Fruit fly (Drosophila melanogaster) whole organism, embryonic: ENCODE data around the gene Rrp45.

ENCODE experiments used
- Adf1 ChIP-seq: fragments of 200-800 bp; sonication (Bioruptor generic); IDR thresholded peaks from 2 replicates; pipeline ENCODE4 v1.3.6; 2022; ENCODE audit warnings: missing biosample characterization, missing genetic modification characterization
- CG10543 ChIP-seq: fragments of 200-800 bp; sonication (Bioruptor generic); optimal IDR thresholded peaks from 3 replicates; lab custom pipeline; 2017; ENCODE audit warnings: missing biosample characterization, mild to moderate bottlenecking, missing genetic modification characterization, moderate library complexity
- CG13894 ChIP-seq: fragments of 200-800 bp; sonication (Bioruptor generic); optimal IDR thresholded peaks from 3 replicates; lab custom pipeline; 2018; ENCODE audit warnings: missing biosample characterization, mild to moderate bottlenecking, missing genetic modification characterization, moderate library complexity
- CG15514 ChIP-seq: fragments of 200-800 bp; sonication (Bioruptor generic); optimal IDR thresholded peaks from 3 replicates; lab custom pipeline; 2017; ENCODE audit warnings: missing biosample characterization, missing genetic modification characterization, mild to moderate bottlenecking, moderate library complexity, missing genetic modification reagents
- CG17829 ChIP-seq: fragments of 200-800 bp; optimal IDR thresholded peaks from 2 replicates; lab custom pipeline; 2019; ENCODE audit warnings: missing biosample characterization, mild to moderate bottlenecking, missing genetic modification characterization, moderate library complexity
- CG1792 ChIP-seq: fragments of 200-800 bp; sonication (Bioruptor generic); optimal IDR thresholded peaks from 2 replicates; lab custom pipeline; 2016; ENCODE audit warnings: missing biosample characterization, missing genetic modification characterization
- CG2129 ChIP-seq: fragments of 200-800 bp; sonication (Bioruptor generic); IDR thresholded peaks from 2 replicates; pipeline ENCODE4 v1.3.6; 2022; ENCODE audit warnings: missing biosample characterization, missing genetic modification characterization; ENCODE audit not compliant: partially characterized antibody
- CG32532 ChIP-seq: fragments of 200-800 bp; sonication (Bioruptor generic); IDR thresholded peaks from 2 replicates; pipeline ENCODE4 v1.3.6; 2022; ENCODE audit warnings: missing biosample characterization, missing genetic modification characterization
- CG33213 ChIP-seq: fragments of 200-800 bp; sonication (Bioruptor generic); optimal IDR thresholded peaks from 3 replicates; lab custom pipeline; 2016; ENCODE audit warnings: missing biosample characterization, missing genetic modification characterization
- CG3847 ChIP-seq: fragments of 200-800 bp; sonication (Bioruptor generic); IDR thresholded peaks from 2 replicates; pipeline ENCODE4 v1.3.6; 2022; ENCODE audit warnings: missing biosample characterization, missing genetic modification characterization
- CG3995 ChIP-seq: fragments of 200-800 bp; sonication (Bioruptor generic); optimal IDR thresholded peaks from 3 replicates; lab custom pipeline; 2016; ENCODE audit warnings: missing biosample characterization, missing genetic modification characterization
- CG43689 ChIP-seq: fragments of 200-800 bp; sonication (Bioruptor generic); IDR thresholded peaks from 2 replicates; pipeline ENCODE4 v1.3.6; 2022; ENCODE audit warnings: missing biosample characterization, missing genetic modification characterization
- CG4424 ChIP-seq: fragments of 200-800 bp; sonication (Bioruptor generic); optimal IDR thresholded peaks from 3 replicates; lab custom pipeline; 2016; ENCODE audit warnings: missing biosample characterization, missing genetic modification characterization
- CG6689 ChIP-seq: fragments of 200-800 bp; sonication (Bioruptor generic); IDR thresholded peaks from 2 replicates; pipeline ENCODE4 v1.3.6; 2022; ENCODE audit warnings: missing biosample characterization, missing genetic modification characterization
- CG9932 ChIP-seq: fragments of 200-800 bp; sonication (Bioruptor generic); IDR thresholded peaks from 2 replicates; pipeline ENCODE4 v1.3.6; 2022; ENCODE audit warnings: missing biosample characterization, missing genetic modification characterization
- CTCF ChIP-seq: fragments of 200-800 bp; sonication (Bioruptor generic); optimal IDR thresholded peaks from 2 replicates; lab custom pipeline; 2017; ENCODE audit warnings: missing biosample characterization, mild to moderate bottlenecking, missing genetic modification characterization, moderate library complexity
- CoRest ChIP-seq: fragments of 200-800 bp; sonication (Bioruptor generic); optimal IDR thresholded peaks from 3 replicates; lab custom pipeline; 2018; ENCODE audit warnings: missing biosample characterization, mild to moderate bottlenecking, missing genetic modification characterization, moderate library complexity
- Deaf1 ChIP-seq: fragments of 200-800 bp; optimal IDR thresholded peaks from 3 replicates; lab custom pipeline; 2019; ENCODE audit warnings: missing biosample characterization, mild to moderate bottlenecking, missing genetic modification characterization, moderate library complexity
- Doc3 ChIP-seq: fragments of 200-800 bp; sonication (Bioruptor generic); IDR thresholded peaks from 3 replicates; pipeline ENCODE4 v1.3.6; 2022; ENCODE audit warnings: missing biosample characterization, missing genetic modification characterization; ENCODE audit not compliant: partially characterized antibody
- Dref ChIP-seq: fragments of 200-800 bp; sonication (Bioruptor generic); IDR thresholded peaks from 2 replicates; pipeline ENCODE4 v1.3.6; 2022; ENCODE audit warnings: missing biosample characterization, missing genetic modification characterization
- Ets65A ChIP-seq: fragments of 200-800 bp; sonication (Bioruptor generic); peaks from one replicate; lab custom pipeline; 2016; ENCODE audit warnings: missing biosample characterization, missing genetic modification characterization
- Lim3 ChIP-seq: fragments of 200-800 bp; sonication (Bioruptor generic); IDR thresholded peaks from 2 replicates; pipeline ENCODE4 v1.3.6; 2022; ENCODE audit warnings: missing biosample characterization, missing genetic modification characterization
- MBD-R2 ChIP-seq: fragments of 200-800 bp; sonication (Bioruptor generic); IDR thresholded peaks from 2 replicates; pipeline ENCODE4 v1.3.6; 2022; ENCODE audit warnings: missing biosample characterization, missing genetic modification characterization
- Med ChIP-seq: fragments of 200-800 bp; sonication (Bioruptor generic); peaks from one replicate; lab custom pipeline; 2016; ENCODE audit warnings: missing biosample characterization, missing genetic modification characterization, mild to moderate bottlenecking, inconsistent platforms, moderate library complexity
- Meics ChIP-seq: fragments of 200-800 bp; sonication (Bioruptor generic); optimal IDR thresholded peaks from 2 replicates; lab custom pipeline; 2017; ENCODE audit warnings: missing biosample characterization, mild to moderate bottlenecking, missing genetic modification characterization
- Nf-YB ChIP-seq: fragments of 200-800 bp; sonication (Bioruptor generic); optimal IDR thresholded peaks from 3 replicates; lab custom pipeline; 2019; ENCODE audit warnings: missing biosample characterization, mild to moderate bottlenecking, missing genetic modification characterization, moderate library complexity
- Opbp ChIP-seq: fragments of 200-800 bp; sonication (Bioruptor generic); IDR thresholded peaks from 3 replicates; pipeline ENCODE4 v1.3.6; 2022; ENCODE audit warnings: missing biosample characterization, missing genetic modification characterization; ENCODE audit not compliant: partially characterized antibody
- Rfx ChIP-seq: fragments of 200-800 bp; sonication (Bioruptor generic); IDR thresholded peaks from 2 replicates; pipeline ENCODE4 v1.3.6; 2022; ENCODE audit warnings: missing biosample characterization, missing genetic modification characterization
- Scr ChIP-seq: fragments of 200-800 bp; sonication (Bioruptor generic); IDR thresholded peaks from 2 replicates; pipeline ENCODE4 v1.3.6; 2022; ENCODE audit warnings: missing biosample characterization, missing genetic modification characterization; ENCODE audit not compliant: partially characterized antibody
- Side ChIP-seq: fragments of 200-800 bp; sonication (Bioruptor generic); optimal IDR thresholded peaks from 2 replicates; lab custom pipeline; 2016; ENCODE audit warnings: missing biosample characterization, missing genetic modification characterization
- Sin3A ChIP-seq: fragments of >200 bp; optimal IDR thresholded peaks from 2 replicates; lab custom pipeline; 2018
- Sox102F ChIP-seq: fragments of 200-800 bp; sonication (Bioruptor generic); optimal IDR thresholded peaks from 2 replicates; lab custom pipeline; 2018; ENCODE audit warnings: missing biosample characterization, mild to moderate bottlenecking, missing genetic modification characterization, moderate library complexity
- Spps ChIP-seq: fragments of 200-800 bp; sonication (Bioruptor generic); optimal IDR thresholded peaks from 2 replicates; lab custom pipeline; 2018; ENCODE audit warnings: missing biosample characterization, mild to moderate bottlenecking, missing genetic modification characterization
- TFAM ChIP-seq: fragments of 200-800 bp; sonication (Bioruptor generic); optimal IDR thresholded peaks from 2 replicates; lab custom pipeline; 2017; ENCODE audit warnings: missing biosample characterization, missing genetic modification characterization, inconsistent platforms
- YL-1 ChIP-seq: fragments of 200-800 bp; sonication (Bioruptor generic); optimal IDR thresholded peaks from 3 replicates; lab custom pipeline; 2017; ENCODE audit warnings: missing biosample characterization, mild to moderate bottlenecking, missing genetic modification characterization
- dan ChIP-seq: fragments of 200-800 bp; sonication (Bioruptor generic); IDR thresholded peaks from 2 replicates; pipeline ENCODE4 v1.3.6; 2022; ENCODE audit warnings: missing biosample characterization, missing genetic modification characterization
- dimm ChIP-seq: fragments of 200-800 bp; sonication (Bioruptor generic); IDR thresholded peaks from 2 replicates; pipeline ENCODE4 v1.3.6; 2022; ENCODE audit warnings: missing biosample characterization, missing genetic modification characterization
- ems ChIP-seq: fragments of 200-800 bp; sonication (Bioruptor generic); optimal IDR thresholded peaks from 3 replicates; lab custom pipeline; 2016; ENCODE audit warnings: missing biosample characterization, missing genetic modification characterization
- gro ChIP-seq: fragments of 200-800 bp; sonication (Bioruptor generic); optimal IDR thresholded peaks from 2 replicates; lab custom pipeline; 2016; ENCODE audit warnings: missing biosample characterization, missing genetic modification characterization
- jigr1 ChIP-seq: fragments of 200-800 bp; sonication (Bioruptor generic); IDR thresholded peaks from 3 replicates; pipeline ENCODE4 v1.3.6; 2022; ENCODE audit warnings: missing biosample characterization, missing genetic modification characterization
- kah ChIP-seq: fragments of 200-800 bp; sonication (Bioruptor generic); optimal IDR thresholded peaks from 2 replicates; lab custom pipeline; 2018; ENCODE audit warnings: missing biosample characterization, mild to moderate bottlenecking, missing genetic modification characterization
- nom ChIP-seq: fragments of 200-800 bp; sonication (Bioruptor generic); optimal IDR thresholded peaks from 2 replicates; lab custom pipeline; 2017; ENCODE audit warnings: missing biosample characterization, missing genetic modification characterization, mild to moderate bottlenecking, moderate library complexity, missing genetic modification reagents
- pan ChIP-seq, 4 experiments: fragments of >200 bp in 3 of 4; fragments of 200-800 bp in 1 of 4; sonication (Bioruptor generic) in 1 of 4; optimal IDR thresholded peaks in 3 of 4; IDR thresholded peaks in 1 of 4; 2 replicates each; pipeline versions ENCODE4 v1.3.6 to Lab custom; 2017 to 2022; ENCODE audit warnings: missing biosample characterization in 2 of 4, missing genetic modification characterization in 2 of 4, mixed read lengths in 1 of 4
- pros ChIP-seq: fragments of 200-800 bp; sonication (Bioruptor generic); optimal IDR thresholded peaks from 3 replicates; lab custom pipeline; 2019; ENCODE audit warnings: missing biosample characterization, mild to moderate bottlenecking, missing genetic modification characterization, moderate library complexity
- ro ChIP-seq: fragments of 200-800 bp; sonication (Bioruptor generic); IDR thresholded peaks from 2 replicates; pipeline ENCODE4 v1.3.6; 2022; ENCODE audit warnings: missing biosample characterization, missing genetic modification characterization
- sim ChIP-seq: fragments of 200-800 bp; sonication (Bioruptor generic); IDR thresholded peaks from 2 replicates; pipeline ENCODE4 v1.3.6; 2022; ENCODE audit warnings: missing biosample characterization, missing genetic modification characterization
- tin ChIP-seq: fragments of 200-800 bp; sonication (Bioruptor generic); optimal IDR thresholded peaks from 3 replicates; lab custom pipeline; 2016; ENCODE audit warnings: missing biosample characterization, missing genetic modification characterization
- tx ChIP-seq: fragments of 200-800 bp; sonication (Bioruptor generic); optimal IDR thresholded peaks from 2 replicates; lab custom pipeline; 2016; ENCODE audit warnings: missing biosample characterization, missing genetic modification characterization
- vvl ChIP-seq: fragments of 200-800 bp; sonication (Bioruptor generic); IDR thresholded peaks from 2 replicates; pipeline ENCODE4 v1.3.6; 2022; ENCODE audit warnings: missing biosample characterization, missing genetic modification characterization
- wdn ChIP-seq: fragments of 200-800 bp; sonication (Bioruptor generic); IDR thresholded peaks from 2 replicates; pipeline ENCODE4 v1.3.6; 2022; ENCODE audit warnings: missing biosample characterization, missing genetic modification characterization
- zfh2 ChIP-seq: fragments of 200-800 bp; sonication (Bioruptor generic); optimal IDR thresholded peaks from 2 replicates; lab custom pipeline; 2016; ENCODE audit warnings: missing biosample characterization, missing genetic modification characterization

Rrp45 gene

dm6 chrX:16786860-16787415, 4.1 kb downstream of the Rrp45 start, which contains the start of the genes CG9609 and Sap30:
CG9609 (minus strand) TSS chrX:16787008.
Sap30 (plus strand) TSS chrX:16787283.
- TF ChIP-seq MBD-R2 (GFP tag; lab: Robert Waterston, UW), result peak; percentile 35; the same call in 1 of the 2 replicates
- peak; percentile 71 for TF ChIP-seq Med
- TF ChIP-seq Deaf1, result no peak
- no peak for TF ChIP-seq kah
- TF ChIP-seq ems (GFP tag; lab: Kevin White, UChicago), result no peak
- no peak for TF ChIP-seq CG4424
- peak; percentile 79 for TF ChIP-seq Ets65A (GFP tag; lab: Kevin White, UChicago)
- no peak for TF ChIP-seq pros (GFP tag; lab: Kevin White, UChicago)
- no peak for TF ChIP-seq Side (GFP tag; lab: Kevin White, UChicago)
- no peak for TF ChIP-seq nom (GFP tag; lab: Kevin White, UChicago)
- TF ChIP-seq sim (GFP tag; lab: Robert Waterston, UW), result no peak
- peak; percentile 29 for TF ChIP-seq CoRest (tag; lab: Kevin White, UChicago)
- no peak for TF ChIP-seq CG1792 (GFP tag; lab: Kevin White, UChicago)
- TF ChIP-seq TFAM (GFP tag; lab: Kevin White, UChicago), result no peak
- TF ChIP-seq dan (GFP tag; lab: Robert Waterston, UW), result no peak
- no peak for TF ChIP-seq CTCF (GFP tag; lab: Kevin White, UChicago)
- TF ChIP-seq Doc3 (GFP tag; lab: Robert Waterston, UW), result 0 out of 3 replicates have a peak, but pooled peaks have one; percentile 41
- TF ChIP-seq CG6689 (GFP tag; lab: Robert Waterston, UW), result no peak
- TF ChIP-seq CG15514 (GFP tag; lab: Kevin White, UChicago), result peak; percentile 10
- no peak for TF ChIP-seq tin (GFP tag; lab: Kevin White, UChicago)
- TF ChIP-seq ro (GFP tag; lab: Robert Waterston, UW), result no peak
- TF ChIP-seq CG43689, result no peak
- TF ChIP-seq CG10543 (GFP tag; lab: Kevin White, UChicago), result no peak
- TF ChIP-seq dimm (GFP tag; lab: Robert Waterston, UW), result no peak
- TF ChIP-seq Opbp (GFP tag; lab: Robert Waterston, UW), result 0 out of 3 replicates have a peak, but pooled peaks have one; percentile 12
- no peak for TF ChIP-seq CG32532
- TF ChIP-seq CG9932, result peak; percentile 26; the same call in 1 of the 2 replicates
- TF ChIP-seq CG13894 (tag; lab: Kevin White, UChicago), result no peak
- TF ChIP-seq Rfx (GFP tag; lab: Robert Waterston, UW), result peak; percentile 13; the same call in 1 of the 2 replicates
- TF ChIP-seq gro (GFP tag; lab: Kevin White, UChicago), result no peak
- no peak for TF ChIP-seq Sin3A (lab: Kevin White, UChicago)
- TF ChIP-seq Scr (GFP tag; lab: Robert Waterston, UW), result no peak
- no peak for TF ChIP-seq jigr1 (GFP tag; lab: Robert Waterston, UW)
- peak; percentile 2 for TF ChIP-seq CG17829
- no peak for TF ChIP-seq pan (optimal IDR thresholded peaks at IDR 0.05; lab: Kevin White, UChicago)
- TF ChIP-seq pan (GFP tag; optimal IDR thresholded peaks at IDR 0.05 in 1 of 2, IDR thresholded peaks at IDR 0.05 in 1 of 2), result peak in 1 of 2 experiments; percentile 22
- TF ChIP-seq vvl (GFP tag; lab: Robert Waterston, UW), result 0 out of 2 replicates have a peak, but pooled peaks have one; percentile 30
- TF ChIP-seq CG3995, result peak; percentile 72
- TF ChIP-seq YL-1, result no peak
- TF ChIP-seq zfh2 (GFP tag; lab: Kevin White, UChicago), result no peak
- TF ChIP-seq wdn (GFP tag; lab: Robert Waterston, UW), result no peak
- TF ChIP-seq Nf-YB (GFP tag; lab: Kevin White, UChicago), result no peak
- TF ChIP-seq tx (GFP tag; lab: Kevin White, UChicago), result no peak
- TF ChIP-seq CG33213 (GFP tag; lab: Kevin White, UChicago), result no peak
- TF ChIP-seq Meics (GFP tag; lab: Kevin White, UChicago), result no peak
- no peak for TF ChIP-seq Lim3 (GFP tag; lab: Robert Waterston, UW)
- no peak for TF ChIP-seq Spps (tag; lab: Kevin White, UChicago)
- TF ChIP-seq CG2129 (GFP tag; lab: Robert Waterston, UW), result no peak
- peak; percentile 18; the same call in 1 of the 2 replicates for TF ChIP-seq CG3847 (GFP tag; lab: Robert Waterston, UW)
- TF ChIP-seq Dref (GFP tag; lab: Robert Waterston, UW), result peak; percentile 73
- TF ChIP-seq Adf1 (GFP tag; lab: Robert Waterston, UW), result no peak
- no peak for TF ChIP-seq Sox102F (GFP tag; lab: Kevin White, UChicago)
